Fruit fly (Drosophila melanogaster) whole organism, embryonic: Measurements from ENCODE around the gene mRpL4.

Experiments used
- Ada2b ChIP-seq: fragments of 200-800 bp; sonication (Bioruptor generic); IDR thresholded peaks from 2 replicates; pipeline ENCODE4 v1.3.6; 2022; ENCODE audit warnings: missing biosample characterization, missing genetic modification characterization
- C15 ChIP-seq: fragments of 200-800 bp; sonication (Bioruptor generic); IDR thresholded peaks from 3 replicates; pipeline ENCODE4 v1.3.6; 2022; ENCODE audit warnings: missing biosample characterization, missing genetic modification characterization
- CG11085 ChIP-seq: fragments of 200-800 bp; sonication (Bioruptor generic); IDR thresholded peaks from 2 replicates; pipeline ENCODE4 v1.3.6; 2022; ENCODE audit warnings: missing biosample characterization, missing genetic modification characterization
- CG11093 ChIP-seq: fragments of 200-800 bp; sonication (Bioruptor generic); IDR thresholded peaks from 3 replicates; pipeline ENCODE4 v1.3.6; 2022; ENCODE audit warnings: missing biosample characterization, missing genetic modification characterization
- CG12155 ChIP-seq: fragments of 200-800 bp; sonication (Bioruptor generic); optimal IDR thresholded peaks from 3 replicates; lab custom pipeline; 2016; ENCODE audit warnings: missing biosample characterization, missing genetic modification characterization
- CG12299 ChIP-seq: fragments of 200-800 bp; sonication (Bioruptor generic); optimal IDR thresholded peaks from 2 replicates; lab custom pipeline; 2018; ENCODE audit warnings: missing biosample characterization, mild to moderate bottlenecking, missing genetic modification characterization
- CG12659 ChIP-seq: fragments of 200-800 bp; sonication (Bioruptor generic); optimal IDR thresholded peaks from 3 replicates; lab custom pipeline; 2017; ENCODE audit warnings: mild to moderate bottlenecking, missing biosample characterization, missing genetic modification reagents, missing genetic modification characterization
- CG13424 ChIP-seq: fragments of 200-800 bp; sonication (Bioruptor generic); optimal IDR thresholded peaks from 2 replicates; lab custom pipeline; 2019; ENCODE audit warnings: missing biosample characterization, mild to moderate bottlenecking, missing genetic modification characterization, moderate library complexity
- CG15269 ChIP-seq: fragments of 200-800 bp; sonication (Bioruptor generic); optimal IDR thresholded peaks from 2 replicates; lab custom pipeline; 2018; ENCODE audit warnings: missing biosample characterization, mild to moderate bottlenecking, missing genetic modification characterization, moderate library complexity
- CG16815 ChIP-seq: fragments of 200-800 bp; sonication (Bioruptor generic); optimal IDR thresholded peaks from 3 replicates; lab custom pipeline; 2017; ENCODE audit warnings: missing biosample characterization, mild to moderate bottlenecking, missing genetic modification characterization
- CG17568 ChIP-seq: fragments of 200-800 bp; sonication (Bioruptor generic); optimal IDR thresholded peaks from 2 replicates; lab custom pipeline; 2018; ENCODE audit warnings: missing biosample characterization, mild to moderate bottlenecking, missing genetic modification characterization, moderate library complexity
- CG17802 ChIP-seq: fragments of 200-800 bp; sonication (Bioruptor generic); optimal IDR thresholded peaks from 2 replicates; lab custom pipeline; 2018; ENCODE audit warnings: missing biosample characterization, mild to moderate bottlenecking, missing genetic modification characterization, moderate library complexity
- CG18262 ChIP-seq: fragments of 200-800 bp; optimal IDR thresholded peaks from 3 replicates; lab custom pipeline; 2019; ENCODE audit warnings: missing biosample characterization, mild to moderate bottlenecking, missing genetic modification characterization, moderate library complexity
- CG2712 ChIP-seq: fragments of 200-800 bp; optimal IDR thresholded peaks from 3 replicates; lab custom pipeline; 2019; ENCODE audit warnings: missing biosample characterization, mild to moderate bottlenecking, missing genetic modification characterization, moderate library complexity
- CG3847 ChIP-seq: fragments of 200-800 bp; sonication (Bioruptor generic); IDR thresholded peaks from 2 replicates; pipeline ENCODE4 v1.3.6; 2022; ENCODE audit warnings: missing biosample characterization, missing genetic modification characterization
- D ChIP-seq, 2 experiments: fragments of 200-800 bp in 1 of 2; fragments of >200 bp in 1 of 2; sonication (Bioruptor generic) in 1 of 2; optimal IDR thresholded peaks; 2 replicates in 1 of 2; 3 replicates in 1 of 2; lab custom pipeline; 2017; ENCODE audit warnings: mild to moderate bottlenecking in 1 of 2, missing biosample characterization in 1 of 2, missing genetic modification characterization in 1 of 2, missing genetic modification reagents in 1 of 2
- Dip2 ChIP-seq: fragments of 200-800 bp; sonication (Bioruptor generic); IDR thresholded peaks from 2 replicates; pipeline ENCODE4 v1.3.6; 2022; ENCODE audit warnings: missing biosample characterization, missing genetic modification characterization
- Dp ChIP-seq: fragments of 200-800 bp; sonication (Bioruptor generic); optimal IDR thresholded peaks from 2 replicates; lab custom pipeline; 2018; ENCODE audit warnings: missing biosample characterization, mild to moderate bottlenecking, missing genetic modification characterization, moderate library complexity
- HLHmδ ChIP-seq: fragments of 200-800 bp; sonication (Bioruptor generic); optimal IDR thresholded peaks from 2 replicates; lab custom pipeline; 2018; ENCODE audit warnings: missing biosample characterization, mild to moderate bottlenecking, missing genetic modification characterization, moderate library complexity
- Lhr ChIP-seq: fragments of 200-800 bp; sonication (Bioruptor generic); optimal IDR thresholded peaks from 3 replicates; lab custom pipeline; 2017; ENCODE audit warnings: mild to moderate bottlenecking, missing biosample characterization, missing genetic modification reagents, missing genetic modification characterization
- Lpt ChIP-seq: fragments of >200 bp; optimal IDR thresholded peaks from 2 replicates; lab custom pipeline; 2018; ENCODE audit warnings: missing biosample characterization, missing genetic modification characterization
- Optix ChIP-seq: fragments of 200-800 bp; sonication (Bioruptor generic); IDR thresholded peaks from 3 replicates; pipeline ENCODE4 v1.3.6; 2022; ENCODE audit warnings: missing biosample characterization, missing genetic modification characterization
- Sox100B ChIP-seq: fragments of 200-800 bp; sonication (Bioruptor generic); optimal IDR thresholded peaks from 3 replicates; lab custom pipeline; 2018; ENCODE audit warnings: missing biosample characterization, mild to moderate bottlenecking, missing genetic modification characterization
- Tbp ChIP-seq: fragments of >200 bp; optimal IDR thresholded peaks from 2 replicates; lab custom pipeline; 2018; ENCODE audit warnings: missing biosample characterization, missing genetic modification characterization
- Xrp1 ChIP-seq: fragments of 200-800 bp; sonication (Bioruptor generic); IDR thresholded peaks from 2 replicates; pipeline ENCODE4 v1.3.6; 2022; ENCODE audit warnings: missing biosample characterization, missing genetic modification characterization
- aop ChIP-seq: fragments of 200-800 bp; sonication (Bioruptor generic); IDR thresholded peaks from 2 replicates; pipeline ENCODE4 v1.3.6; 2022; ENCODE audit warnings: missing biosample characterization, missing genetic modification characterization
- bcd ChIP-seq: fragments of 200-800 bp; sonication (Bioruptor generic); optimal IDR thresholded peaks from 2 replicates; lab custom pipeline; 2017; ENCODE audit warnings: missing biosample characterization, mild to moderate bottlenecking, missing genetic modification characterization
- bigmax ChIP-seq: fragments of 200-800 bp; sonication (Bioruptor generic); optimal IDR thresholded peaks from 2 replicates; lab custom pipeline; 2018; ENCODE audit warnings: missing biosample characterization, mild to moderate bottlenecking, missing genetic modification characterization
- bsh ChIP-seq, 2 experiments: fragments of 200-800 bp; sonication (Bioruptor generic); optimal IDR thresholded peaks; 2 replicates each; lab custom pipeline; 2017 to 2018; ENCODE audit warnings: mild to moderate bottlenecking in 2 of 2, missing biosample characterization in 2 of 2, missing genetic modification characterization in 2 of 2, moderate library complexity in 1 of 2
- ci ChIP-seq: fragments of 200-800 bp; sonication (Bioruptor generic); IDR thresholded peaks from 3 replicates; pipeline ENCODE4 v1.3.6; 2022; ENCODE audit warnings: missing biosample characterization, missing genetic modification characterization
- crol ChIP-seq: fragments of 200-800 bp; sonication (Bioruptor generic); IDR thresholded peaks from 2 replicates; pipeline ENCODE4 v1.3.6; 2022; ENCODE audit warnings: missing biosample characterization, missing genetic modification characterization
- disco-r ChIP-seq: fragments of 200-800 bp; sonication (Bioruptor generic); optimal IDR thresholded peaks from 2 replicates; lab custom pipeline; 2016; ENCODE audit warnings: missing biosample characterization, missing genetic modification characterization
- dmrt11E ChIP-seq: fragments of 200-800 bp; sonication (Bioruptor generic); optimal IDR thresholded peaks from 3 replicates; lab custom pipeline; 2018; ENCODE audit warnings: missing biosample characterization, mild to moderate bottlenecking, missing genetic modification characterization, moderate library complexity
- gcm ChIP-seq: fragments of 200-800 bp; sonication (Bioruptor generic); optimal IDR thresholded peaks from 2 replicates; lab custom pipeline; 2019; ENCODE audit warnings: missing biosample characterization, mild to moderate bottlenecking, missing genetic modification characterization, moderate library complexity
- gem ChIP-seq: fragments of 200-800 bp; sonication (Bioruptor generic); optimal IDR thresholded peaks from 2 replicates; lab custom pipeline; 2019; ENCODE audit warnings: missing biosample characterization, mild to moderate bottlenecking, missing genetic modification characterization, moderate library complexity
- grau ChIP-seq: fragments of 200-800 bp; optimal IDR thresholded peaks from 3 replicates; lab custom pipeline; 2019; ENCODE audit warnings: missing biosample characterization, mild to moderate bottlenecking, missing genetic modification characterization, moderate library complexity
- grn ChIP-seq: fragments of 200-800 bp; sonication (Bioruptor generic); optimal IDR thresholded peaks from 3 replicates; lab custom pipeline; 2017; ENCODE audit warnings: missing biosample characterization, missing genetic modification characterization
- kni ChIP-seq: fragments of 200-800 bp; sonication (Bioruptor generic); optimal IDR thresholded peaks from 3 replicates; lab custom pipeline; 2017; ENCODE audit warnings: mild to moderate bottlenecking, missing biosample characterization, missing genetic modification reagents, missing genetic modification characterization
- lola ChIP-seq, 3 experiments: fragments of >200 bp in 2 of 3; fragments of 200-800 bp in 1 of 3; sonication (Bioruptor generic) in 1 of 3; optimal IDR thresholded peaks; 2 replicates each; lab custom pipeline; 2017 to 2019; ENCODE audit warnings: missing biosample characterization in 3 of 3, missing genetic modification characterization in 3 of 3, mild to moderate bottlenecking in 1 of 3, moderate library complexity in 1 of 3
- mld ChIP-seq: fragments of 200-800 bp; sonication (Bioruptor generic); IDR thresholded peaks from 3 replicates; pipeline ENCODE4 v1.3.6; 2022; ENCODE audit warnings: missing biosample characterization, missing genetic modification characterization; ENCODE audit not compliant: partially characterized antibody
- nau ChIP-seq: fragments of 200-800 bp; sonication (Bioruptor generic); optimal IDR thresholded peaks from 3 replicates; lab custom pipeline; 2017; ENCODE audit warnings: missing biosample characterization, mild to moderate bottlenecking, missing genetic modification characterization, missing genetic modification reagents
- org-1 ChIP-seq: fragments of 200-800 bp; sonication (Bioruptor generic); optimal IDR thresholded peaks from 2 replicates; lab custom pipeline; 2017; ENCODE audit warnings: missing biosample characterization, missing genetic modification characterization
- pum ChIP-seq: fragments of 200-800 bp; sonication (Bioruptor generic); optimal IDR thresholded peaks from 2 replicates; lab custom pipeline; 2016; ENCODE audit warnings: missing biosample characterization, missing genetic modification characterization
- rib ChIP-seq: fragments of 200-800 bp; sonication (Bioruptor generic); IDR thresholded peaks from 2 replicates; pipeline ENCODE4 v1.3.6; 2022; ENCODE audit warnings: missing biosample characterization, missing genetic modification characterization
- sens ChIP-seq: fragments of 200-800 bp; sonication (Bioruptor generic); peaks from one replicate; lab custom pipeline; 2016; ENCODE audit warnings: missing biosample characterization, missing genetic modification characterization
- slou ChIP-seq: fragments of 200-800 bp; sonication (Bioruptor generic); optimal IDR thresholded peaks from 3 replicates; lab custom pipeline; 2016; ENCODE audit warnings: missing biosample characterization, missing genetic modification characterization
- twi ChIP-seq: fragments of 200-800 bp; optimal IDR thresholded peaks from 2 replicates; lab custom pipeline; 2019; ENCODE audit warnings: missing biosample characterization, mild to moderate bottlenecking, missing genetic modification characterization, moderate library complexity
- vvl ChIP-seq: fragments of 200-800 bp; sonication (Bioruptor generic); IDR thresholded peaks from 2 replicates; pipeline ENCODE4 v1.3.6; 2022; ENCODE audit warnings: missing biosample characterization, missing genetic modification characterization
- wek ChIP-seq: fragments of 200-800 bp; sonication (Bioruptor generic); optimal IDR thresholded peaks from 3 replicates; lab custom pipeline; 2018; ENCODE audit warnings: missing biosample characterization, mild to moderate bottlenecking, missing genetic modification characterization, moderate library complexity
- yki ChIP-seq: fragments of >200 bp; optimal IDR thresholded peaks from 3 replicates; lab custom pipeline; 2018

The mRpL4 gene

DNA sequence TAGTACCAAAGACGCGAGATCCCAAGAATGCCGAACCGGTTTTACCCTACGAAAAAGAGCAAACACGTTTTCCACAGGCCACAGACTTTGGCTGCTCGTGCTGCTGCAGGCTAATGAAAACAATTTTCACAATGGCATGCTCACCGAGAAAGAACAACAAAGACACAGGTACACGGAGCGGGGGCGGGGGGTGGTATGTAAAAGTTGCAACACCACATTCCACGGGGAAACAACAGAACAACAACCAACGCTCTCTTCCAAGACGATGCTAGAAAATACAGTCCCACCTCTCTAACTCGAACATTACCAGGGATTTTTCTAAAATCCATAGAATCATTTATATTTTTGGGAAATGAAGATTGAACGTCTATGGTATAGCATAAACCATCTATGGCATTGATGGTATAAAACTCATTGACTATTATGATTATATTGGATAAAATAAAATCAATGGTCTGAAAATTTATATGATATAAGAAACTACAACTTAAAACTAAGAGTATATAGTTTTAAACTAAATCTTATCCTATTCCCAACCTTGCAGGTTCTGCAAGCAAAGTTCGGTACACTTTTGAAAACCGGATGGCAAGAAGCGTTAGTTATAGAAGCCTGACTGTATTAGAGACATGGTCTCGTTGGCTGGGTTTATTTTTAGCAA is 47.4 kb downstream of the mRpL4 start (continued):
- TF ChIP-seq vvl (peak; percentile 22; the same call in 1 of the 2 replicates), lola (GFP tag; optimal IDR thresholded peaks at IDR 0.05; lab: Kevin White, UChicago) (peak in 1 of 3 experiments; percentile 52), kni (GFP tag; lab: Kevin White, UChicago) (peak; percentile 19), bcd (GFP tag; lab: Kevin White, UChicago) (no peak), bsh (GFP tag; optimal IDR thresholded peaks at IDR 0.05; lab: Kevin White, UChicago) (peak; percentile 23 to 34), CG17568 (GFP tag; lab: Kevin White, UChicago) (no peak), CG11085 (GFP tag; lab: Robert Waterston, UW) (no peak), C15 (GFP tag; lab: Robert Waterston, UW) (no peak), CG15269 (tag; lab: Kevin White, UChicago) (no peak), sens (GFP tag; lab: Kevin White, UChicago) (peak; percentile 77), Optix (GFP tag; lab: Robert Waterston, UW) (no peak), rib (peak; percentile 14; the same call in 1 of the 2 replicates), crol (peak; percentile 83), gem (tag; lab: Kevin White, UChicago) (peak; percentile 42), aop (no peak), HLHmδ (peak; percentile 35), bigmax (no peak), Ada2b (GFP tag; lab: Robert Waterston, UW) (no peak), CG11093 (GFP tag; lab: Robert Waterston, UW) (no peak), CG12299 (tag; lab: Kevin White, UChicago) (no peak), Lhr (no peak), Dip2 (GFP tag; lab: Robert Waterston, UW) (no peak), CG13424 (tag; lab: Kevin White, UChicago) (peak; percentile 35), twi (tag; lab: Kevin White, UChicago) (peak; percentile 22), ci (GFP tag; lab: Robert Waterston, UW) (peak; percentile 31; the same call in 1 of the 3 replicates), Lpt (GFP tag; lab: Kevin White, UChicago) (peak; percentile 89), Xrp1 (GFP tag; lab: Robert Waterston, UW) (0 out of 2 replicates have a peak, but pooled peaks have one; percentile 15), grn (no peak), disco-r (no peak), pum (no peak), grau (tag; lab: Kevin White, UChicago) (peak; percentile 92), CG2712 (tag; lab: Kevin White, UChicago) (peak; percentile 29)

DNA sequence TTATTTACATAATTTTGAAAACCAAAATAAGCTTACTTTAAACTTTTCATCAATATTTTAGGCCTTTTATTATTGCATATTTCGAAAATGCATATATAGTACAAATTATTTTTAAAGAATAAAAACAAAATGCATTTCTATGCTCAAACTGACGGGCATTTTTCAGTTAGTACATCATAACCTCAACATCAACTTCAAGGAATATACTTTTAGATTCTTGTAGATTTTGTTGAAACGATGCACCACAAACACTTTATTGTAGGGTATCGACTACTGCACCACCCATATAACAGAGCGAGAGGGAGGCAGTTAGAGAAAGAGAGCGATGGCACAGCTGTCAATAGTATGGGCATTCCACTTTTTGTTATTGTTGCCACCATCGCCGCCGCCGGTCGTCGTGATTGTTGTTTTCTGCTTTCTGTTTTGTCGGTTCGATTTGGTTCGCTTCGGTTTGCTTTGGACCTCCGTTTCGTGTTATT is 49.1 kb downstream of the mRpL4 start:
- TF ChIP-seq dmrt11E (tag; lab: Kevin White, UChicago): peak; percentile 93
- peak; percentile 46; the same call in 1 of the 2 replicates for TF ChIP-seq CG3847 (GFP tag; lab: Robert Waterston, UW)
- TF ChIP-seq org-1 (GFP tag; lab: Kevin White, UChicago): peak; percentile 95
- TF ChIP-seq yki: no peak
- peak; percentile 77 for TF ChIP-seq CG16815
- peak; percentile 91 for TF ChIP-seq wek (GFP tag; lab: Kevin White, UChicago)
- TF ChIP-seq Tbp (GFP tag; lab: Kevin White, UChicago): no peak
- no peak for TF ChIP-seq D (optimal IDR thresholded peaks at IDR 0.05; lab: Kevin White, UChicago)
- peak; percentile 90 for TF ChIP-seq D (GFP tag; optimal IDR thresholded peaks at IDR 0.05; lab: Kevin White, UChicago)
- TF ChIP-seq mld (GFP tag; lab: Robert Waterston, UW): no peak
- TF ChIP-seq Sox100B (GFP tag; lab: Kevin White, UChicago): peak; percentile 97
- peak; percentile 93 for TF ChIP-seq nau (GFP tag; lab: Kevin White, UChicago)
- TF ChIP-seq Dp (GFP tag; lab: Kevin White, UChicago): no peak
- TF ChIP-seq CG12659 (GFP tag; lab: Kevin White, UChicago): peak; percentile 94
- peak; percentile 80 for TF ChIP-seq slou (GFP tag; lab: Kevin White, UChicago)
- TF ChIP-seq gcm: peak; percentile 95
- TF ChIP-seq CG12155: peak; percentile 83
- TF ChIP-seq CG17802: peak; percentile 74
- peak; percentile 97 for TF ChIP-seq CG18262 (tag; lab: Kevin White, UChicago)
